Fruit fly (Drosophila melanogaster): Measurements from ENCODE around the gene CG15482.

The CG15482 gene

DNA sequence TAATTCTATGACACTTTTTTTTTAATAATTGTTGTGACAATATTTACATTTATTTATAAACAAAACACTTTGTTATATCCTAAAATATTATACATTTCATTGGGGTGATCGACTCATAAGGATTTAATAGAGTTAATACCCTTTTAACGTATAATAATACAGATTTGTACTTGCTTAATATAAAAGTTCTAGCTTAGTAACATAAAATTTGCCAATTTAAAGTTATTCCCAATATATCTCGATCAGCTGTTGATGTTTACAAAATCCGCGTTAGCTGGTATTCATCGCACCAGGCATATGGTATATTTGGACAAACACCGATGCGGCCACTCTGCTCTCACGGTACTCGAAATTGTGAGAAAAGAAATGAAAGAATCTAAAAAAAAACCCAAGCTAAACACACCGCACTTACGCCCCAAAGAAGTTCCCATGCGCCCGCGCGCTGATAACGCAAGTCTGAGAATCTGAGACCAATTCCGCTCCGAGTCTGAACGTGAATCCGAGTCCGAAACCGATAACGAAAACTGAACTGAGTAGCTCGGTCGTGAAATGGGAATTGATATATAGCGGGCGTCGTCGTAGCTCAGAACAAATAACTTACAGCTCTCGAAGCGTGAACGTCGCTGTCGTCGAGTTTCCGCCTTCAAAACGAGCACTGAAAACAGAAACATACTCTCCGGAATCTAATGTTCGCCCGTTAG is 8.0 kb downstream of the CG15482 start, which contains the start of gene Pect (continued):
- no peak for TF ChIP-seq CG17912 (GFP tag; optimal IDR thresholded peaks at IDR 0.05)
- TF ChIP-seq NC2α (GFP tag; optimal IDR thresholded peaks at IDR 0.05): peak; percentile 8
- no peak for TF ChIP-seq chif (GFP tag; optimal IDR thresholded peaks at IDR 0.05)
- peak; percentile 44 for TF ChIP-seq CG4707 (GFP tag; optimal IDR thresholded peaks at IDR 0.05)
- peak; percentile 81 for TF ChIP-seq row (GFP tag; IDR thresholded peaks at IDR 0.05)
- TF ChIP-seq unpg (GFP tag; optimal IDR thresholded peaks at IDR 0.05): no peak
- TF ChIP-seq CG17568 (GFP tag; optimal IDR thresholded peaks at IDR 0.05): no peak
- TF ChIP-seq CHES-1-like (GFP tag; optimal IDR thresholded peaks at IDR 0.05): no peak
- peak; percentile 49 for TF ChIP-seq bbx (GFP tag; IDR thresholded peaks at IDR 0.05; ENCODE audit: partially characterized antibody)
- no peak for TF ChIP-seq Rx (GFP tag; IDR thresholded peaks at IDR 0.05)
- peak; percentile 28; the same call in 1 of the 2 replicates for TF ChIP-seq ato (GFP tag; IDR thresholded peaks at IDR 0.05; ENCODE audit: partially characterized antibody)
- no peak for TF ChIP-seq cato (GFP tag; optimal IDR thresholded peaks at IDR 0.05; ENCODE audit: borderline replicate concordance)
- TF ChIP-seq Antp (GFP tag; optimal IDR thresholded peaks at IDR 0.05): peak; percentile 24
- peak; percentile 4 for TF ChIP-seq BtbVII (GFP tag; optimal IDR thresholded peaks at IDR 0.05)
- TF ChIP-seq cwo (GFP tag; optimal IDR thresholded peaks at IDR 0.05): peak; percentile 57
- TF ChIP-seq CG30403 (GFP tag; optimal IDR thresholded peaks at IDR 0.05): peak; percentile 26
- TF ChIP-seq nau (GFP tag; optimal IDR thresholded peaks at IDR 0.05): no peak
- TF ChIP-seq luna (GFP tag; optimal IDR thresholded peaks at IDR 0.05): no peak
- no peak for TF ChIP-seq fd3F (GFP tag; optimal IDR thresholded peaks at IDR 0.05)
- no peak for TF ChIP-seq zf30C (GFP tag; optimal IDR thresholded peaks at IDR 0.05)
- TF ChIP-seq CG7271 (tag; optimal IDR thresholded peaks at IDR 0.05): no peak
- no peak for TF ChIP-seq Bteb2 (GFP tag; optimal IDR thresholded peaks at IDR 0.05)
- TF ChIP-seq E2f1 (GFP tag; IDR thresholded peaks at IDR 0.05): peak; percentile 54; the same call in 1 of the 2 replicates
- TF ChIP-seq Optix (GFP tag; IDR thresholded peaks at IDR 0.05): no peak
- TF ChIP-seq cg (GFP tag; optimal IDR thresholded peaks at IDR 0.05): no peak
- no peak for TF ChIP-seq trh (GFP tag; optimal IDR thresholded peaks at IDR 0.05)
- TF ChIP-seq CG17385 (GFP tag; optimal IDR thresholded peaks at IDR 0.05): peak; percentile 5
- no peak for TF ChIP-seq CG12744 (GFP tag; optimal IDR thresholded peaks at IDR 0.05)
- TF ChIP-seq caup (GFP tag; optimal IDR thresholded peaks at IDR 0.05; ENCODE audit: severe bottlenecking): peak; percentile 30
- peak; percentile 60 for TF ChIP-seq unc-4 (GFP tag; IDR thresholded peaks at IDR 0.05; ENCODE audit: partially characterized antibody)
- no peak for TF ChIP-seq CG15479 (GFP tag; optimal IDR thresholded peaks at IDR 0.05)
- TF ChIP-seq hth (optimal IDR thresholded peaks at IDR 0.05): no peak
- TF ChIP-seq sim (GFP tag; IDR thresholded peaks at IDR 0.05): no peak
- no peak for TF ChIP-seq hkb (optimal IDR thresholded peaks at IDR 0.05)
- TF ChIP-seq hkb (GFP tag; IDR thresholded peaks at IDR 0.05): 0 out of 2 replicates have a peak, but pooled peaks have one; percentile 52
- peak; percentile 18; the same call in 1 of the 2 replicates for TF ChIP-seq vvl (GFP tag; IDR thresholded peaks at IDR 0.05)
- TF ChIP-seq Fer2 (tag; optimal IDR thresholded peaks at IDR 0.05): no peak
- TF ChIP-seq CG9797 (GFP tag; optimal IDR thresholded peaks at IDR 0.05): peak; percentile 80
- no peak for TF ChIP-seq CG10431 (GFP tag; optimal IDR thresholded peaks at IDR 0.05)
- TF ChIP-seq CG6854 (GFP tag; optimal IDR thresholded peaks at IDR 0.05): no peak
- peak; percentile 37 for TF ChIP-seq CG9727 (GFP tag; optimal IDR thresholded peaks at IDR 0.05)
- no peak for TF ChIP-seq wor (GFP tag; IDR thresholded peaks at IDR 0.05)
- no peak for TF ChIP-seq CG16863 (GFP tag; optimal IDR thresholded peaks at IDR 0.05)
- peak in 1 of 2 experiments; percentile 42 for TF ChIP-seq bsh (GFP tag; optimal IDR thresholded peaks at IDR 0.05)
- TF ChIP-seq CG13424 (tag; optimal IDR thresholded peaks at IDR 0.05): peak; percentile 59
- peak; percentile 32; the same call in 1 of the 3 replicates for TF ChIP-seq CG34224 (GFP tag; IDR thresholded peaks at IDR 0.05; ENCODE audit: partially characterized antibody)
- peak; percentile 73 for TF ChIP-seq nmo (GFP tag; optimal IDR thresholded peaks at IDR 0.05)
- TF ChIP-seq HLH4C (GFP tag; IDR thresholded peaks at IDR 0.05; ENCODE audit: partially characterized antibody): no peak; the same call in 2 of the 3 replicates
- no peak for TF ChIP-seq CG12071 (GFP tag; optimal IDR thresholded peaks at IDR 0.05)

All from whole organism, embryonic.